Fruit fly (Drosophila melanogaster) whole organism, embryonic: ENCODE data around the gene mon2.
A peak's percentile ranks its signal among the peaks of the same experiment; 100 is the strongest.

Source experiments
- BEAF-32 ChIP-seq: fragments of 200-800 bp; sonication (Bioruptor generic); optimal IDR thresholded peaks from 3 replicates; lab custom pipeline; 2017; ENCODE audit warnings: missing biosample characterization, missing genetic modification characterization, mild to moderate bottlenecking, moderate library complexity, missing genetic modification reagents
- Bgb ChIP-seq: fragments of 200-800 bp; sonication (Bioruptor generic); IDR thresholded peaks from 2 replicates; pipeline ENCODE4 v1.3.6; 2022; ENCODE audit warnings: missing biosample characterization, missing genetic modification characterization; ENCODE audit not compliant: partially characterized antibody
- CG10543 ChIP-seq: fragments of 200-800 bp; sonication (Bioruptor generic); optimal IDR thresholded peaks from 3 replicates; lab custom pipeline; 2017; ENCODE audit warnings: missing biosample characterization, mild to moderate bottlenecking, missing genetic modification characterization, moderate library complexity
- CG12236 ChIP-seq: fragments of 200-800 bp; sonication (Bioruptor generic); optimal IDR thresholded peaks from 2 replicates; lab custom pipeline; 2016; ENCODE audit warnings: missing biosample characterization, missing genetic modification characterization
- CG13287 ChIP-seq: fragments of 200-800 bp; sonication (Bioruptor generic); IDR thresholded peaks from 2 replicates; pipeline ENCODE4 v1.3.6; 2022; ENCODE audit warnings: missing biosample characterization, missing genetic modification characterization; ENCODE audit not compliant: partially characterized antibody
- CG1647 ChIP-seq: fragments of 200-800 bp; sonication (Bioruptor generic); optimal IDR thresholded peaks from 3 replicates; lab custom pipeline; 2016; ENCODE audit warnings: missing biosample characterization, missing genetic modification characterization
- CG16779 ChIP-seq: fragments of 200-800 bp; sonication (Bioruptor generic); IDR thresholded peaks from 2 replicates; pipeline ENCODE4 v1.3.6; 2022; ENCODE audit warnings: missing biosample characterization, missing genetic modification characterization
- CG17829 ChIP-seq: fragments of 200-800 bp; optimal IDR thresholded peaks from 2 replicates; lab custom pipeline; 2019; ENCODE audit warnings: missing biosample characterization, mild to moderate bottlenecking, missing genetic modification characterization, moderate library complexity
- CG18476 ChIP-seq: fragments of 200-800 bp; sonication (Bioruptor generic); optimal IDR thresholded peaks from 2 replicates; lab custom pipeline; 2016; ENCODE audit warnings: missing biosample characterization, mild to moderate bottlenecking, missing genetic modification characterization
- CG2116 ChIP-seq: fragments of 200-800 bp; sonication (Bioruptor generic); optimal IDR thresholded peaks from 3 replicates; lab custom pipeline; 2018; ENCODE audit warnings: missing biosample characterization, mild to moderate bottlenecking, missing genetic modification characterization
- CG32532 ChIP-seq: fragments of 200-800 bp; sonication (Bioruptor generic); IDR thresholded peaks from 2 replicates; pipeline ENCODE4 v1.3.6; 2022; ENCODE audit warnings: missing biosample characterization, missing genetic modification characterization
- CG34224 ChIP-seq: fragments of 200-800 bp; sonication (Bioruptor generic); IDR thresholded peaks from 3 replicates; pipeline ENCODE4 v1.3.6; 2022; ENCODE audit warnings: missing biosample characterization, missing genetic modification characterization; ENCODE audit not compliant: partially characterized antibody
- CG3995 ChIP-seq: fragments of 200-800 bp; sonication (Bioruptor generic); optimal IDR thresholded peaks from 3 replicates; lab custom pipeline; 2016; ENCODE audit warnings: missing biosample characterization, missing genetic modification characterization
- CG4282 ChIP-seq: fragments of 200-800 bp; sonication (Bioruptor generic); optimal IDR thresholded peaks from 2 replicates; lab custom pipeline; 2016; ENCODE audit warnings: missing biosample characterization, missing genetic modification characterization
- CG4617 ChIP-seq: fragments of 200-800 bp; sonication (Bioruptor generic); optimal IDR thresholded peaks from 3 replicates; lab custom pipeline; 2016; ENCODE audit warnings: missing biosample characterization, missing genetic modification characterization, borderline replicate concordance
- CG4854 ChIP-seq: fragments of 200-800 bp; sonication (Bioruptor generic); optimal IDR thresholded peaks from 2 replicates; lab custom pipeline; 2016; ENCODE audit warnings: missing biosample characterization, missing genetic modification characterization, inconsistent platforms
- CG6175 ChIP-seq: fragments of 200-800 bp; sonication (Bioruptor generic); IDR thresholded peaks from 3 replicates; pipeline ENCODE4 v1.3.6; 2022; ENCODE audit warnings: missing biosample characterization, missing genetic modification characterization
- CG8359 ChIP-seq: fragments of 200-800 bp; sonication (Bioruptor generic); optimal IDR thresholded peaks from 2 replicates; lab custom pipeline; 2017; ENCODE audit warnings: missing biosample characterization, mild to moderate bottlenecking, missing genetic modification characterization, borderline replicate concordance
- CG8765 ChIP-seq: fragments of 200-800 bp; sonication (Bioruptor generic); IDR thresholded peaks from 2 replicates; pipeline ENCODE4 v1.3.6; 2022; ENCODE audit warnings: missing biosample characterization, missing genetic modification characterization
- D19B ChIP-seq: fragments of 200-800 bp; sonication (Bioruptor generic); optimal IDR thresholded peaks from 2 replicates; lab custom pipeline; 2017; ENCODE audit warnings: missing biosample characterization, mild to moderate bottlenecking, missing genetic modification characterization
- Dbx ChIP-seq: fragments of 200-800 bp; sonication (Bioruptor generic); IDR thresholded peaks from 3 replicates; pipeline ENCODE4 v1.3.6; 2022; ENCODE audit warnings: missing biosample characterization, missing genetic modification characterization
- Dll ChIP-seq: fragments of 200-800 bp; sonication (Bioruptor generic); IDR thresholded peaks from 4 replicates; pipeline ENCODE4 v1.3.6; 2022; ENCODE audit warnings: missing biosample characterization, missing genetic modification characterization; ENCODE audit not compliant: partially characterized antibody
- Eip74EF ChIP-seq, 2 experiments: fragments of 200-800 bp in 1 of 2; fragments of >200 bp in 1 of 2; sonication (Bioruptor generic) in 1 of 2; optimal IDR thresholded peaks; 2 replicates each; lab custom pipeline; 2017 to 2019; ENCODE audit warnings: missing biosample characterization in 2 of 2, missing genetic modification characterization in 2 of 2, mild to moderate bottlenecking in 1 of 2, moderate library complexity in 1 of 2
- Ets65A ChIP-seq: fragments of 200-800 bp; sonication (Bioruptor generic); peaks from one replicate; lab custom pipeline; 2016; ENCODE audit warnings: missing biosample characterization, missing genetic modification characterization
- Lhr ChIP-seq: fragments of 200-800 bp; sonication (Bioruptor generic); optimal IDR thresholded peaks from 3 replicates; lab custom pipeline; 2017; ENCODE audit warnings: mild to moderate bottlenecking, missing biosample characterization, missing genetic modification reagents, missing genetic modification characterization
- MBD-R2 ChIP-seq: fragments of 200-800 bp; sonication (Bioruptor generic); IDR thresholded peaks from 2 replicates; pipeline ENCODE4 v1.3.6; 2022; ENCODE audit warnings: missing biosample characterization, missing genetic modification characterization
- MESR4 ChIP-seq: fragments of 200-800 bp; sonication (Bioruptor generic); optimal IDR thresholded peaks from 2 replicates; lab custom pipeline; 2018; ENCODE audit warnings: missing biosample characterization, mild to moderate bottlenecking, missing genetic modification characterization, moderate library complexity
- Med ChIP-seq: fragments of 200-800 bp; sonication (Bioruptor generic); peaks from one replicate; lab custom pipeline; 2016; ENCODE audit warnings: missing biosample characterization, missing genetic modification characterization, mild to moderate bottlenecking, inconsistent platforms, moderate library complexity
- Rfx ChIP-seq: fragments of 200-800 bp; sonication (Bioruptor generic); IDR thresholded peaks from 2 replicates; pipeline ENCODE4 v1.3.6; 2022; ENCODE audit warnings: missing biosample characterization, missing genetic modification characterization
- Stat92E ChIP-seq, 3 experiments: fragments of >200 bp in 2 of 3; fragments of 200-800 bp in 1 of 3; sonication (Bioruptor generic) in 1 of 3; optimal IDR thresholded peaks; 2 replicates each; lab custom pipeline; 2017 to 2019; ENCODE audit warnings: missing biosample characterization in 3 of 3, missing genetic modification characterization in 3 of 3, mild to moderate bottlenecking in 1 of 3, moderate library complexity in 1 of 3
- Usf ChIP-seq: fragments of 200-800 bp; sonication (Bioruptor generic); optimal IDR thresholded peaks from 2 replicates; lab custom pipeline; 2017; ENCODE audit warnings: missing genotype, missing biosample characterization, missing genetic modification characterization
- YL-1 ChIP-seq: fragments of 200-800 bp; sonication (Bioruptor generic); optimal IDR thresholded peaks from 3 replicates; lab custom pipeline; 2017; ENCODE audit warnings: missing biosample characterization, mild to moderate bottlenecking, missing genetic modification characterization
- br ChIP-seq: fragments of >200 bp; optimal IDR thresholded peaks from 2 replicates; lab custom pipeline; 2017
- chinmo ChIP-seq: fragments of 200-800 bp; sonication (Bioruptor generic); IDR thresholded peaks from 4 replicates; pipeline ENCODE4 v1.3.6; 2022; ENCODE audit warnings: missing biosample characterization, missing genetic modification characterization; ENCODE audit not compliant: partially characterized antibody
- ci ChIP-seq: fragments of 200-800 bp; sonication (Bioruptor generic); IDR thresholded peaks from 3 replicates; pipeline ENCODE4 v1.3.6; 2022; ENCODE audit warnings: missing biosample characterization, missing genetic modification characterization
- crol ChIP-seq: fragments of 200-800 bp; sonication (Bioruptor generic); IDR thresholded peaks from 2 replicates; pipeline ENCODE4 v1.3.6; 2022; ENCODE audit warnings: missing biosample characterization, missing genetic modification characterization
- crp ChIP-seq, 2 experiments: fragments of 200-800 bp; sonication (Bioruptor generic); optimal IDR thresholded peaks; 2 replicates in 1 of 2; 3 replicates in 1 of 2; lab custom pipeline; 2017; ENCODE audit warnings: missing biosample characterization in 2 of 2, missing genetic modification characterization in 2 of 2, mild to moderate bottlenecking in 1 of 2, moderate library complexity in 1 of 2
- ftz-f1 ChIP-seq: fragments of 200-800 bp; sonication (Bioruptor generic); optimal IDR thresholded peaks from 2 replicates; lab custom pipeline; 2016; ENCODE audit warnings: missing biosample characterization, missing genetic modification characterization
- klu ChIP-seq: fragments of 200-800 bp; sonication (Bioruptor generic); IDR thresholded peaks from 2 replicates; pipeline ENCODE4 v1.3.6; 2022; ENCODE audit warnings: missing biosample characterization, missing genetic modification characterization
- mam ChIP-seq: fragments of 200-800 bp; sonication (Bioruptor generic); optimal IDR thresholded peaks from 3 replicates; lab custom pipeline; 2016; ENCODE audit warnings: missing biosample characterization, missing genetic modification characterization
- mirr ChIP-seq: fragments of 200-800 bp; sonication (Bioruptor generic); optimal IDR thresholded peaks from 3 replicates; lab custom pipeline; 2018; ENCODE audit warnings: missing biosample characterization, mild to moderate bottlenecking, missing genetic modification characterization
- nom ChIP-seq: fragments of 200-800 bp; sonication (Bioruptor generic); optimal IDR thresholded peaks from 2 replicates; lab custom pipeline; 2017; ENCODE audit warnings: missing biosample characterization, missing genetic modification characterization, mild to moderate bottlenecking, moderate library complexity, missing genetic modification reagents
- pzg ChIP-seq: fragments of 200-800 bp; sonication (Bioruptor generic); optimal IDR thresholded peaks from 3 replicates; lab custom pipeline; 2018; ENCODE audit warnings: missing biosample characterization, mild to moderate bottlenecking, missing genetic modification characterization, moderate library complexity
- rib ChIP-seq: fragments of 200-800 bp; sonication (Bioruptor generic); IDR thresholded peaks from 2 replicates; pipeline ENCODE4 v1.3.6; 2022; ENCODE audit warnings: missing biosample characterization, missing genetic modification characterization
- schlank ChIP-seq: fragments of 200-800 bp; sonication (Bioruptor generic); optimal IDR thresholded peaks from 2 replicates; lab custom pipeline; 2018; ENCODE audit warnings: missing biosample characterization, mild to moderate bottlenecking, missing genetic modification characterization
- sens ChIP-seq: fragments of 200-800 bp; sonication (Bioruptor generic); peaks from one replicate; lab custom pipeline; 2016; ENCODE audit warnings: missing biosample characterization, missing genetic modification characterization
- sr ChIP-seq: fragments of 200-800 bp; sonication (Bioruptor generic); IDR thresholded peaks from 3 replicates; pipeline ENCODE4 v1.3.6; 2022; ENCODE audit warnings: missing biosample characterization, missing genetic modification characterization

The mon2 gene

DNA sequence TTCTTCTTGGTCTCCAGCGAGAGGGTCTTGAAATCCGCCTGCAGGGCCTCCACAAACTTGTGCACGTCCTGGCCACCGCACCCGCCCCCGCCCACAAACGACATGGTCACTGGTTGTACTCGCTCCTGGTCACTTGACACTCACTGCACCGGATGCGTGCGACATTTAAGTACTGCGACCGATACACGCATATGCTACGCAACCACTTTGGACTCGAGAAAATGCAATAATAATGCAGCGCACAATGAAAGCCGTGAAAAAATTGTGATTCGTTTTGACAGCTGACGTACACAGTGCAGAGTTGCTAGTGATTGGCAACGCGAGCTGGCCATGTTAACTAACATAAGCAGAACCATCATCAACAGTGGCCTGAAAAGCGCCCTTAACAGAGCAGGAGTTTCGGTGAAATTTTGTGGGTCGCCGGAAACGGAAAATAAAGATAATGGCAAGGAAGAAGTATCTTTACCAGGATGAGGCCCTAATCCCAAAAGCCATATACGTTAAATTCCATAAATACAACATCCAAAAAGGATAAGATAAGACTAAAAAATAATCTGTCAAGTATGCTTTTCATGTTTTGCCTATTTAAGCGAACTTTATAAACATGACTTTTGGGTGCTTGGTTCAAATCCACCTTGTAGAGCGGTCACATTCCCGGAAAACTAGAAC, at the start of gene mon2, which contains the start of gene CG8673:
TSS of gene mon2 (minus strand) at position 300 of the 669 bp plus-strand sequence.
TSS of gene CG8673 (plus strand) at position 619 of the 669 bp plus-strand sequence.
- TF ChIP-seq sens (GFP tag; lab: Kevin White, UChicago) (peak; percentile 30), MESR4 (GFP tag; lab: Kevin White, UChicago) (peak; percentile 90), CG17829 (tag; lab: Kevin White, UChicago) (peak; percentile 9), D19B (GFP tag; lab: Kevin White, UChicago) (no peak), YL-1 (GFP tag; lab: Kevin White, UChicago) (peak; percentile 57), CG16779 (no peak), CG4617 (peak; percentile 58), MBD-R2 (GFP tag; lab: Robert Waterston, UW) (peak; percentile 70), Ets65A (GFP tag; lab: Kevin White, UChicago) (peak; percentile 81), CG3995 (GFP tag; lab: Kevin White, UChicago) (peak; percentile 94), pzg (GFP tag; lab: Kevin White, UChicago) (peak; percentile 42), CG2116 (GFP tag; lab: Kevin White, UChicago) (peak; percentile 96), Dll (GFP tag; lab: Robert Waterston, UW) (0 out of 4 replicates have a peak, but pooled peaks have one; percentile 15), ci (GFP tag; lab: Robert Waterston, UW) (no peak), crp (GFP tag; optimal IDR thresholded peaks at IDR 0.05; lab: Kevin White, UChicago) (peak in 1 of 2 experiments; percentile 72), CG4854 (peak; percentile 63), CG32532 (GFP tag; lab: Robert Waterston, UW) (no peak), CG13287 (GFP tag; lab: Robert Waterston, UW) (peak; percentile 30), CG8359 (GFP tag; lab: Kevin White, UChicago) (no peak), CG34224 (GFP tag; lab: Robert Waterston, UW) (peak; percentile 41; the same call in 1 of the 3 replicates), mirr (GFP tag; lab: Kevin White, UChicago) (no peak), crol (peak; percentile 89), BEAF-32 (GFP tag; lab: Kevin White, UChicago) (peak; percentile 3), nom (GFP tag; lab: Kevin White, UChicago) (peak; percentile 2)

DNA sequence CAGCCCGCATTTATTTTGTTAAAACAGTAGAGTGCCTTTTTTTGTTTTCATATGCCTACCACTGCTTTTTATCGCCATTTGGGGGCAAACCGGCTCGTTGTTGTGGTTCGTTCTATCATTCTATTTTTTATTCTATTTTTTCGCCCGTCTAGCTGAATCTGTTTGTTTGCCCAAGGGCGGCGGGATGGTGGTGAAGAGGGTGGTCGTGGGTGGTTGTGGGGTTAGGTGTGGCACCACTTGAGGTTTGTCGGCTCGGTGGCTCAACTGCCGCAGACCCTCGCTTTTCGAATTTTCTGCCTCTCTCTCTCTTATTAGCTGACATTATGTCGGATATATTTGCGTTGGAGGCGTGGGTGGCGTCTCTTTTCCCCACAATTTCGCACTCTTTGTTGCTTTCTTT, 47.7 kb upstream of the mon2 start:
- TF ChIP-seq CG13287 (GFP tag; lab: Robert Waterston, UW) (peak; percentile 23; the same call in 1 of the 2 replicates), Med (GFP tag; lab: Kevin White, UChicago) (peak; percentile 78), Lhr (GFP tag; lab: Kevin White, UChicago) (no peak), chinmo (GFP tag; lab: Robert Waterston, UW) (0 out of 4 replicates have a peak, but pooled peaks have one; percentile 64), mirr (GFP tag; lab: Kevin White, UChicago) (peak; percentile 37), CG18476 (no peak), br (lab: Kevin White, UChicago) (no peak), Eip74EF (GFP tag; optimal IDR thresholded peaks at IDR 0.05; lab: Kevin White, UChicago) (no peak), Stat92E (GFP tag; optimal IDR thresholded peaks at IDR 0.05; lab: Kevin White, UChicago) (no peak), mam (GFP tag; lab: Kevin White, UChicago) (no peak), CG6175 (GFP tag; lab: Robert Waterston, UW) (peak; percentile 93), sr (GFP tag; lab: Robert Waterston, UW) (peak; percentile 79; the same call in 2 of the 3 replicates), crol (peak; percentile 83), ftz-f1 (peak; percentile 69), Rfx (GFP tag; lab: Robert Waterston, UW) (0 out of 2 replicates have a peak, but pooled peaks have one; percentile 7), CG12236 (GFP tag; lab: Kevin White, UChicago) (no peak), schlank (tag; lab: Kevin White, UChicago) (peak; percentile 11), CG10543 (GFP tag; lab: Kevin White, UChicago) (peak; percentile 63), Usf (GFP tag; lab: Kevin White, UChicago) (no peak), rib (peak; percentile 73; the same call in 1 of the 2 replicates), CG8765 (GFP tag; lab: Robert Waterston, UW) (no peak), CG4282 (no peak), Dbx (GFP tag; lab: Robert Waterston, UW) (0 out of 3 replicates have a peak, but pooled peaks have one; percentile 29), CG1647 (GFP tag; lab: Kevin White, UChicago) (no peak), Bgb (peak; percentile 38; the same call in 1 of the 2 replicates), klu (GFP tag; lab: Robert Waterston, UW) (peak; percentile 49)
